Worm (Caenorhabditis elegans): ENCODE data around the gene fbxa-47.

ce11 chrIII:2233399-2233798 lies 1.1 kb upstream of the fbxa-47 start:
- TF ChIP-seq lsy-2 (tag; optimal IDR thresholded peaks at IDR 0.05) = no peak
- no peak for TF ChIP-seq lin-13 (tag; optimal IDR thresholded peaks at IDR 0.05)

Measured in whole organism, mixed stage, embryonic.